Worm (Caenorhabditis elegans): ENCODE measurements around the gene C16D2.3.

The C16D2.3 gene

DNA sequence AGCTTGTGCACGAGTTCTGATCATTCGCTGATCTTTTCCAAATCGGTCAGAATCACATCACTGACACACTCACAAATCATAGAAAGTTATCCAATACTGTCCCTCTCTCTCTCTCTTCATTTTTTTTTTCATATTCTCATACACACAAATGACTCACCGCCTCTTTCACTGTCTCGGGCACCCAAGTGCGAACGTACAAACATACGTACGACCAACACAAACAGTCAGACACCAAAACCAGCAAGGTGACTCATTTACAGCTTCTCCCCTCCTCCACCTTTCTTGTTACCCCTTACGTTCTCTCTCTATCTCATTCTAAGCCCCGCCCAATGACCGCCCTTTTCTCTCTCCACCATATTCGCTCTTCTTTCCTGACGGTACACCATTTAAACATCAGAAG, 10.9 kb upstream of the C16D2.3 start (continued):
- no peak for TF ChIP-seq php-3 (GFP tag; IDR thresholded peaks at IDR 0.05)
- TF ChIP-seq F10B5.3 (tag; optimal IDR thresholded peaks at IDR 0.05) = no peak

DNA sequence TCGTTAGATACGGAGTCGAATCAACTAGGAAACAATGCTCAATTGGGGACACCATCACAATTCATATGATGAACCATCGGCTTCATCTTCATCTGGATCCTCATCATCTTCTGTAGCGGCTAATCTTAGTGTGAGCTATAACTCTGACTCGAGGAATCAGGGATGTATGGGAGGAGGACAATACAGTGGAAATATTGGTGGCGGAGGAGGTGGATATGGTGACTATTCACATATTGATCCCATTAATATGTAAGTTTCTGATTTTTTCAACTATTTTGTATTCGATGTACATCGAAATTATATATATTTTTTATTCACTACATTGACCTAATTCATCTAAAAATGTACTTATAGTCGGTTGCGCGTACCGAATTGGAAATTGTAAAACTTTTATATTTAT, 10.5 kb upstream of the C16D2.3 start:
- TF ChIP-seq aha-1 (tag) (peak; percentile 93), unc-62 (GFP tag; optimal IDR thresholded peaks at IDR 0.05 in 1 of 2) (peak in 1 of 2 experiments; percentile 7), unc-62 (tag; optimal IDR thresholded peaks at IDR 0.05) (no peak), F49E8.2 (tag; optimal IDR thresholded peaks at IDR 0.05; ENCODE audit: borderline replicate concordance) (no peak), hmg-1.1 (GFP tag; IDR thresholded peaks at IDR 0.05) (0 out of 2 replicates have a peak, but pooled peaks have one; percentile 0)

DNA sequence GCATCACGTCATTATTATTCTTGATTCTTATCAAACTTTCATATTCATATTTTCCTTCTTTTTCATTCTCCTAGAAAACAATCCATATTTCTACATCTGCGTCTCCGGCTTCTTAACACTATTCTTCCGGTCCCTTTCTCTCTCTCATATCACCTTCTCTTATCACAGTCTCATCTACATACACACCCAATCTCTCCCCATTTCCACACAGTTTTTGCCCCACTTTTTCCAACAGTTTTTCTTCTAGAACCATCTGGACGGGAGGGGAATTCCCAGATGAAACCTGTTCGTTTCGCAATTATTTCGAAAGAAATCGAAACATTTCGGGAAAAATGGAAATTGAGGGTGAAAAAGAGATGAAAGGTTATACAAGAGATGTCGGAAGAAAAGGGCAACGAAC, 9.8 kb upstream of the C16D2.3 start:
- TF ChIP-seq hmg-1.1 (GFP tag; IDR thresholded peaks at IDR 0.05) (0 out of 2 replicates have a peak, but pooled peaks have one; percentile 21), nhr-102 (tag; optimal IDR thresholded peaks at IDR 0.05) (peak; percentile 19), dmd-6 (GFP tag; IDR thresholded peaks at IDR 0.05) (peak; percentile 82), T20F7.1 (GFP tag; optimal IDR thresholded peaks at IDR 0.05) (peak; percentile 20), nhr-11 (tag; optimal IDR thresholded peaks at IDR 0.05) (peak; percentile 33), F49E8.2 (tag; optimal IDR thresholded peaks at IDR 0.05; ENCODE audit: borderline replicate concordance) (no peak), zip-11 (GFP tag; IDR thresholded peaks at IDR 0.05) (no peak), T26A8.4 (GFP tag; IDR thresholded peaks at IDR 0.05) (peak; percentile 34; the same call in 1 of the 2 replicates), mxl-3 (GFP tag; optimal IDR thresholded peaks at IDR 0.05) (peak; percentile 64), mdt-29 (GFP tag; IDR thresholded peaks at IDR 0.05) (peak; percentile 83), ceh-20 (GFP tag; IDR thresholded peaks at IDR 0.05) (no peak), dmd-9 (GFP tag; IDR thresholded peaks at IDR 0.05) (no peak), Y75B8A.6 (GFP tag; IDR thresholded peaks at IDR 0.05) (0 out of 2 replicates have a peak, but pooled peaks have one; percentile 13), nhr-28 (tag; optimal IDR thresholded peaks at IDR 0.05) (peak; percentile 86), pqm-1 (tag; optimal IDR thresholded peaks at IDR 0.05) (peak; percentile 82), dmd-8 (GFP tag; IDR thresholded peaks at IDR 0.05) (no peak), ama-1 (optimal IDR thresholded peaks at IDR 0.05) (peak; percentile 70), nhr-76 (tag; optimal IDR thresholded peaks at IDR 0.05) (peak; percentile 38), zfp-3 (GFP tag; conservative IDR thresholded peaks at IDR 0.05) (peak; percentile 67), ceh-32 (tag; optimal IDR thresholded peaks at IDR 0.05; ENCODE audit: poor library complexity) (no peak), mep-1 (tag; optimal IDR thresholded peaks at IDR 0.05) (peak; percentile 40), ZK546.5 (tag; optimal IDR thresholded peaks at IDR 0.05) (no peak), dve-1 (tag; optimal IDR thresholded peaks at IDR 0.05; ENCODE audit: insufficient read depth) (peak; percentile 84), rbr-2 (tag; optimal IDR thresholded peaks at IDR 0.05) (peak; percentile 27), sdz-12 (GFP tag; optimal IDR thresholded peaks at IDR 0.05) (no peak), cey-2 (tag; optimal IDR thresholded peaks at IDR 0.05; ENCODE audit: borderline replicate concordance, insufficient read depth) (peak; percentile 65), zip-2 (tag; optimal IDR thresholded peaks at IDR 0.05) (peak; percentile 38), hlh-11 (tag; optimal IDR thresholded peaks at IDR 0.05) (peak; percentile 89), Y5F2A.4 (GFP tag; optimal IDR thresholded peaks at IDR 0.05) (no peak), nhr-6 (tag; optimal IDR thresholded peaks at IDR 0.05) (peak; percentile 51), lsy-2 (tag; optimal IDR thresholded peaks at IDR 0.05) (peak; percentile 44 to 68), mes-2 (tag; optimal IDR thresholded peaks at IDR 0.05; ENCODE audit: poor library complexity, severe bottlenecking) (peak; percentile 19), madf-5 (GFP tag; IDR thresholded peaks at IDR 0.05) (0 out of 4 replicates have a peak, but pooled peaks of 1 of the 2 experiments have one; percentile 26), lin-13 (GFP tag; optimal IDR thresholded peaks at IDR 0.05) (no peak), daf-8 (GFP tag; IDR thresholded peaks at IDR 0.05) (no peak), mdl-1 (tag; optimal IDR thresholded peaks at IDR 0.05) (peak; percentile 21 to 36), lin-29 (GFP tag; IDR thresholded peaks at IDR 0.05) (peak; percentile 69), nhr-48 (tag; optimal IDR thresholded peaks at IDR 0.05) (peak; percentile 79), dpl-1 (GFP tag; optimal IDR thresholded peaks at IDR 0.05) (peak; percentile 42), daf-16 (GFP tag; optimal IDR thresholded peaks at IDR 0.05) (no peak), daf-16 (tag; optimal IDR thresholded peaks at IDR 0.05) (peak; percentile 85), nhr-77 (tag; optimal IDR thresholded peaks at IDR 0.05) (peak; percentile 68), tra-1 (GFP tag; IDR thresholded peaks at IDR 0.05) (peak; percentile 68; the same call in 1 of the 2 replicates)
